Fruit fly (Drosophila melanogaster) whole organism, prepupa: ENCODE results near the gene Task7.

ENCODE experiments used
- Blimp-1 ChIP-seq: fragments of 200-800 bp; sonication (Bioruptor generic); optimal IDR thresholded peaks from 3 replicates; lab custom pipeline; 2017; ENCODE audit warnings: missing biosample characterization, missing genetic modification characterization, mild to moderate bottlenecking, moderate library complexity, missing genetic modification reagents
- CG16779 ChIP-seq: fragments of 200-800 bp; sonication (Bioruptor generic); optimal IDR thresholded peaks from 3 replicates; lab custom pipeline; 2017; ENCODE audit warnings: missing biosample characterization, mild to moderate bottlenecking, missing genetic modification characterization
- CG34406 ChIP-seq: fragments of 200-800 bp; sonication (Bioruptor generic); optimal IDR thresholded peaks from 3 replicates; lab custom pipeline; 2016; ENCODE audit warnings: missing biosample characterization, missing genetic modification characterization
- CG6163 ChIP-seq: fragments of 200-800 bp; sonication (Bioruptor generic); IDR thresholded peaks from 3 replicates; pipeline ENCODE4 v1.3.6; 2022; ENCODE audit warnings: missing biosample characterization, missing genetic modification characterization
- CG8632 ChIP-seq: fragments of 200-800 bp; sonication (Bioruptor generic); optimal IDR thresholded peaks from 3 replicates; lab custom pipeline; 2016; ENCODE audit warnings: missing biosample characterization, missing genetic modification characterization
- Hr39 ChIP-seq: fragments of 200-800 bp; sonication (Bioruptor generic); optimal IDR thresholded peaks from 2 replicates; lab custom pipeline; 2016; ENCODE audit warnings: missing biosample characterization, missing genetic modification characterization
- Smox ChIP-seq: fragments of 200-800 bp; sonication (Bioruptor generic); optimal IDR thresholded peaks from 3 replicates; lab custom pipeline; 2016; ENCODE audit warnings: missing biosample characterization, missing genetic modification characterization
- spab ChIP-seq: fragments of 200-800 bp; sonication (Bioruptor generic); optimal IDR thresholded peaks from 2 replicates; lab custom pipeline; 2017; ENCODE audit warnings: missing biosample characterization, mild to moderate bottlenecking, missing genetic modification characterization, missing genetic modification reagents

DNA sequence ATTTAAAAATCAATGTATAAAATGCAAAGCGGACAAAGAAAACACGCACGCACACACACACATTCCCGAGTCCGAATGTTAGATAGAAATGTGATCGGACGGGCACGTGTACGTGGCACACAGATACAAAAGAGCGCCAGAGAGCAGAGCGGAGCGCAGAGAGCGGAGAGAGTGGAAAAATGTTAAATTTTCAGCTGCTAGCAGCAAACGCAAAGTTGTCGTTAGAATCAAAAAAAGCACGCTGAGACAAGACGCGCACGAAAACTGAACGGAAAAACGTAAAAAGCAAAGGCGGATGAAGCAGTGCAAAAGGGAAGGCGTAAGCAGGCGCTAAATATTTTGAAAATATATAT, 7.2 kb upstream of the Task7 start:
- no peak for TF ChIP-seq CG34406 (GFP tag; lab: Kevin White, UChicago)
- TF ChIP-seq Smox (GFP tag; lab: Kevin White, UChicago): no peak
- TF ChIP-seq spab (GFP tag; lab: Kevin White, UChicago): no peak
- no peak for TF ChIP-seq Blimp-1 (GFP tag; lab: Kevin White, UChicago)
- TF ChIP-seq CG6163 (GFP tag; lab: Robert Waterston, UW): no peak
- peak; percentile 49 for TF ChIP-seq CG16779 (tag; lab: Kevin White, UChicago)
- no peak for TF ChIP-seq CG8632
- TF ChIP-seq Hr39: no peak
